Fruit fly (Drosophila melanogaster): Measurements from ENCODE around the gene CG43354.

- TF ChIP-seq CG8478 (optimal IDR thresholded peaks at IDR 0.05) (no peak), CTCF (optimal IDR thresholded peaks at IDR 0.05) (peak; percentile 74 to 79)
Measured at dm6 chr2L:18347950-18348349, 38.7 kb upstream of the CG43354 start.
